Worm (Caenorhabditis elegans) whole organism, midembryonic: Measurements from ENCODE around the gene col-94.
A peak's percentile ranks its signal among the peaks of the same experiment; 100 is the strongest.

Source experiments
- T22C8.4 ChIP-seq: fragments of 200-800 bp; sonication (Bioruptor generic); IDR thresholded peaks from 2 replicates; pipeline ENCODE4 v1.3.6; 2022; ENCODE audit warnings: missing genetic modification characterization, missing compliant biosample characterization
- cog-1 ChIP-seq: sonication (generic microtip); optimal IDR thresholded peaks from 2 replicates; lab custom pipeline; 2016; ENCODE audit warnings: missing genetic modification characterization, missing compliant biosample characterization
- flt-1 ChIP-seq: fragments of 200-800 bp; sonication (Bioruptor generic); IDR thresholded peaks from 2 replicates; pipeline ENCODE4 v1.3.6; 2022; ENCODE audit warnings: missing genetic modification characterization, missing compliant biosample characterization
- klf-2 ChIP-seq: fragments of 200-800 bp; sonication (Bioruptor generic); conservative IDR thresholded peaks from 2 replicates; pipeline ENCODE4 v1.3.6; 2022; ENCODE audit warnings: missing genetic modification reagents, missing genetic modification characterization, missing compliant biosample characterization
- med-1 ChIP-seq: sonication (generic microtip); optimal IDR thresholded peaks from 2 replicates; lab custom pipeline; 2017; ENCODE audit warnings: missing genetic modification characterization, mild to moderate bottlenecking, missing compliant biosample characterization, antibody characterized with exemption, missing genetic modification reagents; ENCODE audit not compliant: insufficient read depth
- ref-1 ChIP-seq: fragments of 200-800 bp; sonication (Bioruptor generic); conservative IDR thresholded peaks from 2 replicates; pipeline ENCODE4 v1.3.6; 2022; ENCODE audit warnings: missing genetic modification reagents, missing genetic modification characterization, missing compliant biosample characterization
- tab-1 ChIP-seq: fragments of 200-800 bp; sonication (Bioruptor generic); IDR thresholded peaks from 2 replicates; pipeline ENCODE4 v1.3.6; 2022; ENCODE audit warnings: missing genetic modification characterization, missing compliant biosample characterization
- ztf-23 ChIP-seq: fragments of 200-800 bp; sonication (Bioruptor generic); IDR thresholded peaks from 2 replicates; pipeline ENCODE4 v1.3.6; 2022; ENCODE audit warnings: missing genetic modification reagents, missing genetic modification characterization, missing compliant biosample characterization
- ztf-29 ChIP-seq: fragments of 200-800 bp; sonication (Bioruptor generic); IDR thresholded peaks from 2 replicates; pipeline ENCODE4 v1.3.6; 2022; ENCODE audit warnings: missing genetic modification reagents, missing genetic modification characterization, missing compliant biosample characterization

The col-94 gene

ce11 chrIII:11012264-11012663, 24.6 kb upstream of the col-94 start, which contains the start of gene kvs-4:
kvs-4 (plus strand) TSS chrIII:11012564.
- TF ChIP-seq flt-1 (GFP tag; lab: Robert Waterston, UW) (no peak), ztf-23 (no peak), ref-1 (GFP tag; lab: Robert Waterston, UW) (no peak), cog-1 (tag; lab: Kevin White, UChicago) (no peak)

ce11 chrIII:11010597-11010996, 22.9 kb upstream of the col-94 start:
- TF ChIP-seq flt-1 (GFP tag; lab: Robert Waterston, UW) (no peak), cog-1 (tag; lab: Kevin White, UChicago) (no peak), ztf-29 (GFP tag; lab: Robert Waterston, UW) (no peak), ztf-23 (no peak), med-1 (no peak), klf-2 (GFP tag; lab: Robert Waterston, UW) (no peak), tab-1 (GFP tag; lab: Robert Waterston, UW) (no peak), ref-1 (GFP tag; lab: Robert Waterston, UW) (no peak), T22C8.4 (no peak)

- no peak for TF ChIP-seq ztf-29 (GFP tag; lab: Robert Waterston, UW)
- TF ChIP-seq flt-1 (GFP tag; lab: Robert Waterston, UW), result no peak
- TF ChIP-seq cog-1 (tag; lab: Kevin White, UChicago), result no peak
These were observed 21.2 kb upstream of the col-94 start, which contains the start of gene exos-1 for ce11 chrIII:11008869-11009268. exos-1 (plus strand) TSS chrIII:11009043.

ce11 chrIII:11007552-11008272, 20.0 kb upstream of the col-94 start, which contains the start of the genes fipr-17 and Y48A6B.3:
fipr-17 (minus strand) TSS chrIII:11007602.
Y48A6B.3 (plus strand) TSS chrIII:11008222.
- peak; percentile 72 for TF ChIP-seq ztf-23
- TF ChIP-seq klf-2 (GFP tag; lab: Robert Waterston, UW), result no peak
- TF ChIP-seq T22C8.4, result 0 out of 2 replicates have a peak, but pooled peaks have one; percentile 38
- peak; percentile 4 for TF ChIP-seq cog-1 (tag; lab: Kevin White, UChicago)
- TF ChIP-seq flt-1 (GFP tag; lab: Robert Waterston, UW), result peak; percentile 72

- no peak for TF ChIP-seq flt-1 (GFP tag; lab: Robert Waterston, UW)
- no peak for TF ChIP-seq ztf-23
- no peak for TF ChIP-seq ztf-29 (GFP tag; lab: Robert Waterston, UW)
- TF ChIP-seq cog-1 (tag; lab: Kevin White, UChicago), result no peak
- no peak for TF ChIP-seq med-1
- no peak for TF ChIP-seq klf-2 (GFP tag; lab: Robert Waterston, UW)
These were observed 15.1 kb upstream of the col-94 start for ce11 chrIII:11002808-11003207.

- TF ChIP-seq tab-1 (GFP tag; lab: Robert Waterston, UW) (no peak), cog-1 (tag; lab: Kevin White, UChicago) (no peak), med-1 (no peak), flt-1 (GFP tag; lab: Robert Waterston, UW) (no peak), T22C8.4 (no peak), ztf-29 (GFP tag; lab: Robert Waterston, UW) (no peak), klf-2 (GFP tag; lab: Robert Waterston, UW) (no peak), ztf-23 (no peak), ref-1 (GFP tag; lab: Robert Waterston, UW) (no peak)
These were observed 7.5 kb upstream of the col-94 start, which contains the start of gene dmsr-5 for ce11 chrIII:10995156-10995555. dmsr-5 (minus strand) TSS chrIII:10995256.

ce11 chrIII:10994085-10994484, 6.4 kb upstream of the col-94 start:
- TF ChIP-seq tab-1 (GFP tag; lab: Robert Waterston, UW) (no peak), ztf-29 (GFP tag; lab: Robert Waterston, UW) (no peak), cog-1 (tag; lab: Kevin White, UChicago) (no peak), klf-2 (GFP tag; lab: Robert Waterston, UW) (no peak), ref-1 (GFP tag; lab: Robert Waterston, UW) (no peak), med-1 (no peak), T22C8.4 (no peak), ztf-23 (no peak), flt-1 (GFP tag; lab: Robert Waterston, UW) (no peak)

- TF ChIP-seq cog-1 (tag; lab: Kevin White, UChicago), result peak; percentile 96
- TF ChIP-seq ref-1 (GFP tag; lab: Robert Waterston, UW), result peak; percentile 91
- peak; percentile 94 for TF ChIP-seq tab-1 (GFP tag; lab: Robert Waterston, UW)
- TF ChIP-seq T22C8.4, result peak; percentile 92
- peak; percentile 66 for TF ChIP-seq med-1
- peak; percentile 96 for TF ChIP-seq klf-2 (GFP tag; lab: Robert Waterston, UW)
- TF ChIP-seq ztf-23, result peak; percentile 97
- TF ChIP-seq flt-1 (GFP tag; lab: Robert Waterston, UW), result peak; percentile 96
- TF ChIP-seq ztf-29 (GFP tag; lab: Robert Waterston, UW), result peak; percentile 93
These were observed 1.9 kb upstream of the col-94 start for ce11 chrIII:10989491-10990032.

- TF ChIP-seq ztf-29 (GFP tag; lab: Robert Waterston, UW) (no peak), med-1 (no peak), T22C8.4 (no peak), ref-1 (GFP tag; lab: Robert Waterston, UW) (no peak), klf-2 (GFP tag; lab: Robert Waterston, UW) (no peak), flt-1 (GFP tag; lab: Robert Waterston, UW) (no peak), tab-1 (GFP tag; lab: Robert Waterston, UW) (no peak), cog-1 (tag; lab: Kevin White, UChicago) (no peak), ztf-23 (no peak)
These were observed 2.1 kb downstream of the col-94 start, which contains the start of gene col-93 for ce11 chrIII:10985559-10986036. col-93 (minus strand) TSS chrIII:10985609.
